Worm (Caenorhabditis elegans): ENCODE data around the gene gem-4.

The gem-4 gene

DNA sequence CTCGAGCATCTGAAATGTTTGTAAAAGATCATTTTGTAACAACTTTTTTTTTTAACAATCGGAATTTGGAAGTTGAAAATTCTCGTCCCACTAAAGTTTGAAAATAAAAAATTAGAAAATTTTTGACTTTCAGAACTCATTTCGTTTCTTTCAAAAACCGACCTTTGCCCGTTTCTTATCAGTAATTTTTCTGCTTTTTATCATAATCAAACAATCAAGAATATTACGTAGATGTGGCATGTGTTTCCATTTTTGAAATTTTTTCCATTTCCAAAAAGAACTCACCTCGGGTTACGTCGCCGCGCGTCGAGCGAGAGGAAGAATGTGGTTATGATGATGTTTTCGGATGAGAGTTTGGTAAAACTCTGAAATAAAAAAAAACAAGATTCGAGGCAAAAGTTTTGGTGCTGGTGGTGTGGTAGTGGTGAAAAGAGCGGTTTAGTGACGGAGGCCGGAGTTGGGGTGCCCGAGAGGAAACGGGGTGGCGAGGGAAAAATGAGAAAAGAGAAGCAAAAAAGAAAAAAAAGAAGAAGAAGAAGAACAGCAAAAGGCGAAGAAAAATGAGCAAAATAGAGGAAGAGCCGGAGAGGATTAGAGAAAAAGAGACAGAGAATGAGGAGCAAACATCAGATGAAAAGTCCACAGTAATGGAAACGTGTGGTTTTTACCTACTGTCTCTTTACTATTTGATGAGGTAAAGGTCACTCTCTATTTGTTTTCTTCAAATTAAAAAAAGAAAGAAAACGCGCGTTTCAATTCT lies 15.4 kb downstream of the gem-4 start, which contains the start of gene T12A7.2 (continued):
- TF ChIP-seq daf-16 (GFP tag; optimal IDR thresholded peaks at IDR 0.05) (no peak), daf-16 (tag; optimal IDR thresholded peaks at IDR 0.05) (no peak), fkh-10 (GFP tag; optimal IDR thresholded peaks at IDR 0.05) (no peak), ceh-62 (tag; optimal IDR thresholded peaks at IDR 0.05) (no peak), hmg-1.1 (GFP tag; IDR thresholded peaks at IDR 0.05) (peak; percentile 38; the same call in 1 of the 2 replicates), spr-1 (tag; optimal IDR thresholded peaks at IDR 0.05) (no peak), nhr-28 (tag; optimal IDR thresholded peaks at IDR 0.05) (no peak), ctbp-1 (GFP tag; IDR thresholded peaks at IDR 0.05) (no peak), hlh-11 (tag; optimal IDR thresholded peaks at IDR 0.05) (peak; percentile 1), ceh-28 (tag; optimal IDR thresholded peaks at IDR 0.05) (no peak), pha-4 (GFP tag; IDR thresholded peaks at IDR 0.05) (peak; percentile 38; the same call in 1 of the 2 replicates), pha-4 (tag; optimal IDR thresholded peaks at IDR 0.05) (peak; percentile 32), Y75B8A.6 (GFP tag; IDR thresholded peaks at IDR 0.05) (no peak), nhr-237 (tag; optimal IDR thresholded peaks at IDR 0.05) (no peak), dve-1 (tag; optimal IDR thresholded peaks at IDR 0.05; ENCODE audit: insufficient read depth) (peak; percentile 24), nhr-6 (tag; optimal IDR thresholded peaks at IDR 0.05) (no peak), ZK337.2 (GFP tag; IDR thresholded peaks at IDR 0.05) (no peak), Y105C5A.15 (GFP tag; IDR thresholded peaks at IDR 0.05) (no peak), nhr-25 (tag; optimal IDR thresholded peaks at IDR 0.05; ENCODE audit: borderline replicate concordance, insufficient read depth) (no peak), ceh-82 (tag; optimal IDR thresholded peaks at IDR 0.05) (no peak), nhr-48 (tag; optimal IDR thresholded peaks at IDR 0.05) (no peak), lir-3 (tag; optimal IDR thresholded peaks at IDR 0.05) (no peak), mdl-1 (tag; optimal IDR thresholded peaks at IDR 0.05) (no peak), lin-15B (tag; optimal IDR thresholded peaks at IDR 0.05) (no peak), Y48G9A.11 (GFP tag; IDR thresholded peaks at IDR 0.05) (no peak), gei-8 (GFP tag; optimal IDR thresholded peaks at IDR 0.05) (no peak), T26A8.4 (GFP tag; IDR thresholded peaks at IDR 0.05) (no peak), dmd-8 (GFP tag; IDR thresholded peaks at IDR 0.05) (no peak), snpc-4 (tag; optimal IDR thresholded peaks at IDR 0.05) (no peak), duxl-1 (tag; optimal IDR thresholded peaks at IDR 0.05; ENCODE audit: poor library complexity) (no peak), hlh-30 (tag; optimal IDR thresholded peaks at IDR 0.05; ENCODE audit: insufficient read depth) (no peak), ceh-44 (GFP tag; IDR thresholded peaks at IDR 0.05) (no peak), arid-1 (GFP tag; conservative IDR thresholded peaks at IDR 0.05) (no peak)

DNA sequence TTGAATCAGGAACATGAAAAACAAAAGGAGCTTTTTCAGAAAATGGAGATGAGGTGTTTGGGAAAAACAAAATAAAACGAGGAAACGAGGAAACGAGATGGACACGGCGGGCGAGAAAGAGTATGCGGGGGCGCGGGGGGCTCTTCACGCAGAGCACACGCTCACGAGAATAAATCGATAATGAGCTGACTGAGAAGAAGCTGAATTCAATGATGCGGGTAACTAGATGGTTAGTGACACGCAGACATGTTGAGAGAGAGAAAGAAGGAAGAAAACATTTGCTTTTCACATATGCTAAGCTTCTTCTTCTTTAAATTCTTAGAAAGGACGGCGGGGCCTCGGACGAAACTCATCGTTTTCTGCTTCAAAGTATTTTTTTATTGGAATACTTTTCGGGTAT lies 20.1 kb downstream of the gem-4 start:
- peak; percentile 21 to 43 for TF ChIP-seq lsy-2 (tag; optimal IDR thresholded peaks at IDR 0.05)
- TF ChIP-seq egl-43 (GFP tag; IDR thresholded peaks at IDR 0.05), result no peak
- no peak for TF ChIP-seq lin-29 (GFP tag; IDR thresholded peaks at IDR 0.05)
- no peak for TF ChIP-seq ceh-44 (GFP tag; IDR thresholded peaks at IDR 0.05)
- TF ChIP-seq dmd-9 (GFP tag; IDR thresholded peaks at IDR 0.05), result no peak
- TF ChIP-seq hmg-1.1 (GFP tag; IDR thresholded peaks at IDR 0.05), result peak; percentile 50
- TF ChIP-seq gei-8 (GFP tag; optimal IDR thresholded peaks at IDR 0.05), result no peak
- peak; percentile 73 for TF ChIP-seq rbr-2 (tag; optimal IDR thresholded peaks at IDR 0.05)
- peak; percentile 7 for TF ChIP-seq hlh-11 (tag; optimal IDR thresholded peaks at IDR 0.05)
- peak; percentile 71 for TF ChIP-seq hlh-30 (tag; optimal IDR thresholded peaks at IDR 0.05; ENCODE audit: insufficient read depth)
- no peak for TF ChIP-seq Y105C5A.15 (GFP tag; IDR thresholded peaks at IDR 0.05)
- peak; percentile 52 for TF ChIP-seq mep-1 (tag; optimal IDR thresholded peaks at IDR 0.05)
- TF ChIP-seq ctbp-1 (GFP tag; IDR thresholded peaks at IDR 0.05), result peak; percentile 79
- TF ChIP-seq hif-1 (tag; optimal IDR thresholded peaks at IDR 0.05), result peak in 1 of 2 experiments; percentile 41
- 0 out of 2 replicates have a peak, but pooled peaks have one; percentile 49 for TF ChIP-seq ceh-20 (GFP tag; IDR thresholded peaks at IDR 0.05)
- peak; percentile 74 for TF ChIP-seq aha-1 (tag)
- no peak for TF ChIP-seq T20F7.1 (GFP tag; optimal IDR thresholded peaks at IDR 0.05)
- TF ChIP-seq ZK546.5 (tag; optimal IDR thresholded peaks at IDR 0.05), result no peak
- TF ChIP-seq nhr-11 (tag; optimal IDR thresholded peaks at IDR 0.05), result peak; percentile 20
- peak; percentile 60 for TF ChIP-seq ceh-28 (tag; optimal IDR thresholded peaks at IDR 0.05)
- no peak for TF ChIP-seq F26F4.8 (GFP tag; conservative IDR thresholded peaks at IDR 0.05)
- no peak for TF ChIP-seq lin-39 (tag; optimal IDR thresholded peaks at IDR 0.05)
- TF ChIP-seq nhr-41 (GFP tag; IDR thresholded peaks at IDR 0.05), result no peak
- TF ChIP-seq zag-1 (tag; optimal IDR thresholded peaks at IDR 0.05), result no peak
- no peak for TF ChIP-seq Y5F2A.4 (GFP tag; optimal IDR thresholded peaks at IDR 0.05)
